Fruit fly (Drosophila melanogaster): ENCODE results near the gene cad.

Gene cad

dm6 chr2L:20805624-20806339, 35.3 kb downstream of the cad start (continued):
- peak; percentile 83 for TF ChIP-seq gcm2 (GFP tag; optimal IDR thresholded peaks at IDR 0.05)
- peak; percentile 94 for TF ChIP-seq CG12942 (GFP tag; optimal IDR thresholded peaks at IDR 0.05)
- no peak for TF ChIP-seq zen2 (GFP tag; IDR thresholded peaks at IDR 0.05; ENCODE audit: partially characterized antibody)
- TF ChIP-seq br (optimal IDR thresholded peaks at IDR 0.05): no peak
- TF ChIP-seq CG3847 (GFP tag; IDR thresholded peaks at IDR 0.05): peak; percentile 95
- peak; percentile 92 for TF ChIP-seq CG15514 (GFP tag; optimal IDR thresholded peaks at IDR 0.05)
- peak; percentile 93 for TF ChIP-seq CG3726 (GFP tag; IDR thresholded peaks at IDR 0.05)
- TF ChIP-seq yki (optimal IDR thresholded peaks at IDR 0.05): no peak
- peak; percentile 89 for TF ChIP-seq CG4854 (GFP tag; optimal IDR thresholded peaks at IDR 0.05)
- 0 out of 3 replicates have a peak, but pooled peaks have one; percentile 32 for TF ChIP-seq Doc3 (GFP tag; IDR thresholded peaks at IDR 0.05; ENCODE audit: partially characterized antibody)
- TF ChIP-seq Bgb (GFP tag; IDR thresholded peaks at IDR 0.05; ENCODE audit: partially characterized antibody): peak; percentile 75
- peak; percentile 73 for TF ChIP-seq slp2 (GFP tag; optimal IDR thresholded peaks at IDR 0.05)
- no peak for TF ChIP-seq prd (optimal IDR thresholded peaks at IDR 0.05)
- peak; percentile 96 for TF ChIP-seq prd (GFP tag; IDR thresholded peaks at IDR 0.05)
- TF ChIP-seq Usf (GFP tag; optimal IDR thresholded peaks at IDR 0.05): peak; percentile 90
- peak; percentile 73 for TF ChIP-seq inv (GFP tag; IDR thresholded peaks at IDR 0.05; ENCODE audit: partially characterized antibody)
- no peak for TF ChIP-seq CG1832 (GFP tag; optimal IDR thresholded peaks at IDR 0.05)
- peak; percentile 71 for TF ChIP-seq CG6791 (GFP tag; IDR thresholded peaks at IDR 0.05; ENCODE audit: partially characterized antibody)
- peak; percentile 79 for TF ChIP-seq Lhr (GFP tag; optimal IDR thresholded peaks at IDR 0.05)
- peak; percentile 64 for TF ChIP-seq CG3995 (GFP tag; optimal IDR thresholded peaks at IDR 0.05)
- TF ChIP-seq E2f1 (GFP tag; IDR thresholded peaks at IDR 0.05): peak; percentile 95
- TF ChIP-seq Optix (GFP tag; IDR thresholded peaks at IDR 0.05): peak; percentile 91
- TF ChIP-seq CG18011 (GFP tag; optimal IDR thresholded peaks at IDR 0.05): peak; percentile 87
- peak; percentile 97 for TF ChIP-seq CG7839 (tag; optimal IDR thresholded peaks at IDR 0.05)
- peak; percentile 97 for TF ChIP-seq CG15269 (tag; optimal IDR thresholded peaks at IDR 0.05)
- TF ChIP-seq CG11696 (GFP tag; IDR thresholded peaks at IDR 0.05): peak; percentile 81
- peak; percentile 78 for TF ChIP-seq NC2β (GFP tag; optimal IDR thresholded peaks at IDR 0.05)
- TF ChIP-seq CG12104 (GFP tag; optimal IDR thresholded peaks at IDR 0.05): peak; percentile 90
- peak; percentile 89 for TF ChIP-seq CG4404 (GFP tag; IDR thresholded peaks at IDR 0.05)
- TF ChIP-seq CG4707 (GFP tag; optimal IDR thresholded peaks at IDR 0.05): peak; percentile 79
- peak; percentile 18 for TF ChIP-seq lbe (GFP tag; optimal IDR thresholded peaks at IDR 0.05)
- peak; percentile 93 for TF ChIP-seq ATbp (GFP tag; optimal IDR thresholded peaks at IDR 0.05)
- TF ChIP-seq ac (GFP tag; optimal IDR thresholded peaks at IDR 0.05): peak; percentile 62
- TF ChIP-seq maf-S (GFP tag; optimal IDR thresholded peaks at IDR 0.05): peak; percentile 76
- no peak for TF ChIP-seq pb (GFP tag; optimal IDR thresholded peaks at IDR 0.05)
- no peak for TF ChIP-seq zf30C (GFP tag; optimal IDR thresholded peaks at IDR 0.05)
- peak; percentile 36 for TF ChIP-seq disco-r (GFP tag; optimal IDR thresholded peaks at IDR 0.05)
- peak; percentile 55 for TF ChIP-seq pnt (GFP tag; optimal IDR thresholded peaks at IDR 0.05)
- peak; percentile 78 to 96 for TF ChIP-seq dpn (GFP tag; optimal IDR thresholded peaks at IDR 0.05)
- TF ChIP-seq ttk (GFP tag; IDR thresholded peaks at IDR 0.05): peak; percentile 91
- no peak for TF ChIP-seq pum (GFP tag; optimal IDR thresholded peaks at IDR 0.05)
- peak; percentile 28 for TF ChIP-seq CG7745 (tag; optimal IDR thresholded peaks at IDR 0.05)
- peak; percentile 97 for TF ChIP-seq CG31441 (GFP tag; IDR thresholded peaks at IDR 0.05)
- TF ChIP-seq Dad (GFP tag; optimal IDR thresholded peaks at IDR 0.05): peak; percentile 63
- peak; percentile 58 for TF ChIP-seq MESR4 (GFP tag; optimal IDR thresholded peaks at IDR 0.05)
- peak; percentile 94 for TF ChIP-seq CG10979 (tag; optimal IDR thresholded peaks at IDR 0.05)
- peak; percentile 96 for TF ChIP-seq Ets65A (GFP tag)
- peak; percentile 93 for TF ChIP-seq Aef1 (GFP tag; IDR thresholded peaks at IDR 0.05)
- TF ChIP-seq Mad (GFP tag; optimal IDR thresholded peaks at IDR 0.05): peak; percentile 90
- TF ChIP-seq grau (tag; optimal IDR thresholded peaks at IDR 0.05): peak; percentile 96

Measured in whole organism, embryonic.